Fruit fly (Drosophila melanogaster): ENCODE results near the gene Bub1.

DNA sequence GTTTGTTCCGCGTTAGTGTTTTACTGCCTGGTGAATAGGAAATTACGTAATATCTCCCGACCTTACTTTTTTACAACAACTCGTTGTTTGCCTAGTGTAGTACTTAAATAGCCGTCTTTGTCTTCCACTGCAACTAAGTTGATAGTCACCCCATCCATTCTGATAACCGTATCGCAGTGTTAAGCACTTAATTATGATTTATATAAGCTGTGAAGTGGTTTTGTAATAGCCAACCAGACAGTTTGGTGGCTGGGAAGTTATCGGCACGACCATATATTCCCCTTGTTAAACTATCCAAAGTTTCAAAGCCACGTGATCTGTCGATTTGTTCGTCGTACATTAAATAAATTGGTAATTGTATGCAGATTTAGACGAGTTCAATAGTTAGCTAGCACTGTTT, 25.7 kb downstream of the Bub1 start:
- no peak for TF ChIP-seq fru (GFP tag; optimal IDR thresholded peaks at IDR 0.05)
- no peak for TF ChIP-seq dl (GFP tag; optimal IDR thresholded peaks at IDR 0.05; ENCODE audit: insufficient read depth in 1 of 2, partially characterized antibody in 2 of 2)
- TF ChIP-seq Mio (GFP tag; optimal IDR thresholded peaks at IDR 0.05): no peak
- no peak for TF ChIP-seq N (GFP tag; optimal IDR thresholded peaks at IDR 0.05)
- TF ChIP-seq dsf (GFP tag; optimal IDR thresholded peaks at IDR 0.05; ENCODE audit: borderline replicate concordance): no peak
- TF ChIP-seq Hr78 (GFP tag; optimal IDR thresholded peaks at IDR 0.05): no peak
- TF ChIP-seq OdsH (GFP tag; optimal IDR thresholded peaks at IDR 0.05): no peak
- no peak for TF ChIP-seq brk (GFP tag; optimal IDR thresholded peaks at IDR 0.05)
- TF ChIP-seq psq (GFP tag; optimal IDR thresholded peaks at IDR 0.05): no peak
- no peak for TF ChIP-seq Jra (GFP tag; optimal IDR thresholded peaks at IDR 0.05)
- TF ChIP-seq CG9705 (GFP tag; optimal IDR thresholded peaks at IDR 0.05): no peak
- no peak for TF ChIP-seq Rel (GFP tag; optimal IDR thresholded peaks at IDR 0.05)
- TF ChIP-seq Rel (tag; optimal IDR thresholded peaks at IDR 0.05): no peak
